Fruit fly (Drosophila melanogaster): ENCODE measurements around the gene CG46399.

Gene CG46399

DNA sequence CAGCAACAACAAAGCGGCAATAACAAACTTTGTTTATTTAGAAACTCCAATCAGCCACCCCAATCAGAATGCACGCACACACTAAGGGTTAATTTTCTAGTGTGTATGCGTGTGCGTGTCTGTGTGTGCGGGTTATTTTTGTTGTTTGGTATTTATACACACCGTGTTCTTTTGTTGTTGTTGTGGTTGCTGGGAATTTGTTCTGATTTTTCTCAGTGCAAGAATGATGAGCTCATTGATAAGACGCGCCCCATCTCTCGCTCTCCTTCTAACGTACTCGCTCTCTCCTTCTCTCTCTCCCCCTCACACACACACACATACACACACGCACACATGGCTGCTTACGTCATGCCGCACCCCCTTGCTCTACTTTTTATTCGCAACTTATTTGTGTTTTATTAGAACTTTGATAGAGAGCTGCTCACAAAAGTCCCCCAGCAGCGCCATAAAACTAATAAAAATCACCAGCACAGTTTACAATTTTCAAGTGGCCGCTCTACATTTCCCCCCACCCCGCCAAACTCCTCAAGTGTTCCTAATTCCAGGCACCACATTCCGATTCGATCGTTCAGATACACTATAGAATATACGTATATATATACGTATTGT lies 19.2 kb upstream of the CG46399 start (continued):
- TF ChIP-seq dpn (GFP tag; optimal IDR thresholded peaks at IDR 0.05) (peak; percentile 36 to 57), klu (GFP tag; IDR thresholded peaks at IDR 0.05) (0 out of 2 replicates have a peak, but pooled peaks have one; percentile 19), Vsx1 (GFP tag; optimal IDR thresholded peaks at IDR 0.05) (no peak), CG2678 (tag; optimal IDR thresholded peaks at IDR 0.05) (peak; percentile 58), CG10654 (GFP tag; optimal IDR thresholded peaks at IDR 0.05) (no peak), MBD-R2 (GFP tag; IDR thresholded peaks at IDR 0.05) (no peak), CG6791 (GFP tag; IDR thresholded peaks at IDR 0.05; ENCODE audit: partially characterized antibody) (no peak), dmrt11E (tag; optimal IDR thresholded peaks at IDR 0.05) (no peak), E2f2 (GFP tag; IDR thresholded peaks at IDR 0.05) (no peak), Nf-YC (tag; optimal IDR thresholded peaks at IDR 0.05) (no peak), Ets65A (GFP tag) (peak; percentile 76), shn (GFP tag; optimal IDR thresholded peaks at IDR 0.05) (peak; percentile 60), caup (GFP tag; optimal IDR thresholded peaks at IDR 0.05; ENCODE audit: severe bottlenecking) (peak; percentile 44), NC2α (GFP tag; optimal IDR thresholded peaks at IDR 0.05) (no peak), CG10543 (GFP tag; optimal IDR thresholded peaks at IDR 0.05) (peak; percentile 66), CkIIα-i1 (GFP tag; IDR thresholded peaks at IDR 0.05) (no peak), abd-A (tag; optimal IDR thresholded peaks at IDR 0.05) (peak; percentile 83), CG6272 (GFP tag; IDR thresholded peaks at IDR 0.05) (no peak), CG32767 (GFP tag; IDR thresholded peaks at IDR 0.05) (peak; percentile 48; the same call in 1 of the 2 replicates), chn (GFP tag; optimal IDR thresholded peaks at IDR 0.05) (no peak), CG1602 (GFP tag; optimal IDR thresholded peaks at IDR 0.05) (no peak), Dip3 (GFP tag; optimal IDR thresholded peaks at IDR 0.05) (peak; percentile 28), CG4820 (GFP tag; optimal IDR thresholded peaks at IDR 0.05) (peak; percentile 3), chif (GFP tag; optimal IDR thresholded peaks at IDR 0.05) (no peak), twi (tag; optimal IDR thresholded peaks at IDR 0.05) (no peak), fru (optimal IDR thresholded peaks at IDR 0.05) (no peak), CTCF (GFP tag; optimal IDR thresholded peaks at IDR 0.05) (no peak), grn (GFP tag; optimal IDR thresholded peaks at IDR 0.05) (peak; percentile 83), CG10209 (GFP tag; optimal IDR thresholded peaks at IDR 0.05) (peak; percentile 33), Dp (GFP tag; optimal IDR thresholded peaks at IDR 0.05) (no peak), CG6813 (GFP tag; optimal IDR thresholded peaks at IDR 0.05) (peak; percentile 7), zf30C (GFP tag; optimal IDR thresholded peaks at IDR 0.05) (peak; percentile 91), CG12155 (GFP tag; optimal IDR thresholded peaks at IDR 0.05) (peak; percentile 33), insv (GFP tag; optimal IDR thresholded peaks at IDR 0.05) (peak; percentile 83 to 94), seq (GFP tag; IDR thresholded peaks at IDR 0.05) (peak; percentile 46; the same call in 1 of the 2 replicates), eve (GFP tag; optimal IDR thresholded peaks at IDR 0.05) (no peak), CG5245 (GFP tag; optimal IDR thresholded peaks at IDR 0.05) (peak; percentile 4), ac (GFP tag; optimal IDR thresholded peaks at IDR 0.05) (no peak), lola (GFP tag; optimal IDR thresholded peaks at IDR 0.05) (no peak), sisA (GFP tag; IDR thresholded peaks at IDR 0.05) (peak; percentile 20; the same call in 1 of the 2 replicates), ind (GFP tag; optimal IDR thresholded peaks at IDR 0.05) (peak; percentile 26), cwo (GFP tag; optimal IDR thresholded peaks at IDR 0.05) (peak; percentile 47), MTF-1 (GFP tag; optimal IDR thresholded peaks at IDR 0.05; ENCODE audit: borderline replicate concordance) (peak; percentile 52), NK7.1 (GFP tag; optimal IDR thresholded peaks at IDR 0.05) (no peak), pho (GFP tag; optimal IDR thresholded peaks at IDR 0.05) (peak; percentile 74), z (GFP tag; IDR thresholded peaks at IDR 0.05) (no peak), B-H2 (GFP tag; optimal IDR thresholded peaks at IDR 0.05) (no peak), ato (GFP tag; IDR thresholded peaks at IDR 0.05; ENCODE audit: partially characterized antibody) (no peak), prd (optimal IDR thresholded peaks at IDR 0.05) (no peak), prd (GFP tag; IDR thresholded peaks at IDR 0.05) (peak; percentile 52; the same call in 2 of the 3 replicates), fd96Cb (tag; optimal IDR thresholded peaks at IDR 0.05) (no peak)
